Worm (Caenorhabditis elegans): ENCODE measurements around the gene hsb-1.

ce11 chrIV:12536358-12536757 lies 30.7 kb downstream of the hsb-1 start:
- TF ChIP-seq unc-62 (GFP tag; optimal IDR thresholded peaks at IDR 0.05) = no peak
- no peak for TF ChIP-seq ama-1 (optimal IDR thresholded peaks at IDR 0.05)
- TF ChIP-seq mdl-1 (tag; optimal IDR thresholded peaks at IDR 0.05) = no peak
- no peak for TF ChIP-seq nhr-10 (tag; optimal IDR thresholded peaks at IDR 0.05)
- no peak for TF ChIP-seq skn-1 (tag; optimal IDR thresholded peaks at IDR 0.05)
- TF ChIP-seq ztf-11 (tag; optimal IDR thresholded peaks at IDR 0.05) = no peak
